Worm (Caenorhabditis elegans): Measurements from ENCODE around the gene rpn-13.

The rpn-13 gene

DNA sequence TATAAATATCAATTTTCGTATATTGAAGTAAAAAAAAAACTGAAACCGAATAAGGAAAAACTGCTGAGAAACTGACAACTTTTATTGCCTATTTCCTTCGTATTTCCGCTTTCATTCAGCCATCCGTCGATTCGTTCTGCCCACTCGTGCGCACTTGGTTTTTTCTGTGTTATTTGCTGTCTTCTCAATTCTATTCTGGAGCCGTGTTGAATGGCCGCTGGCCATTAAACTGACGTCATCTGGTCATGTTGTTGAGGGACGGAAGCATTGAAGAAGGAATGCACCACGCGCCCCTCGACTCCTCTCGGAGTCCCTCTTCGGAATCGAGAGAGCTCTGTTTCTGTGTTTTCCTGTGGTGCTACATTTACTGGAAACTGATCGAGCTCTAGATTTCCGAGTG is 6.8 kb upstream of the rpn-13 start (continued):
- no peak for TF ChIP-seq ceh-44 (GFP tag; IDR thresholded peaks at IDR 0.05)
- TF ChIP-seq fkh-10 (GFP tag; optimal IDR thresholded peaks at IDR 0.05), result peak; percentile 69
- TF ChIP-seq mep-1 (tag; optimal IDR thresholded peaks at IDR 0.05), result peak; percentile 16
- TF ChIP-seq lsy-2 (tag; optimal IDR thresholded peaks at IDR 0.05), result peak in 1 of 2 experiments; percentile 66
- peak; percentile 5 for TF ChIP-seq nhr-48 (tag; optimal IDR thresholded peaks at IDR 0.05)
- no peak for TF ChIP-seq unc-130 (GFP tag; optimal IDR thresholded peaks at IDR 0.05)
- TF ChIP-seq ctbp-1 (GFP tag; IDR thresholded peaks at IDR 0.05), result peak; percentile 73

DNA sequence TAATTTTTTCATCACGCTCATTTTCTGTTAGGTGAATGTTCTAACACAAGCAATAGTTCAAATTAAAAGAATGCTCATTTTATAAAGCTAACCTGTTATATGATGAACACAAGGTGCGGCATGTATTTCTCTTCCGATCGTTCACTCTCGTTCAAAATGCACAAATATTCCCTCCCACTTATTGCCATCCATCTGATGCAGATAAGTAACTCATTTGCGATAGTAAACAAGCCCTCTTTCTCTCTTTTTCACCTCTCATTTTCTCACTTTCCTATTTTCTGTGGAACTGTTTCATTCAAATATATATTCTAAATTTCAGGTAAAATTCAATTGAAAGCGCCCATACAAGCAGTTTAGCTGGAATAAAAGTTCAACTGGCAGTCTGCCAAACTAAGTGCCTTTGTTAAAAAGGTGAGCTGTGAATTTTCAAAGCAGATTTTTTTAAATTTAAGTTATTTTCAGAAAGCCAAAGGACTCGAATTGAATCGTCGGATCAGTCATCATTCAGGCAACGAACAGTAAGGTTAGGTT is 4.3 kb upstream of the rpn-13 start, which contains the start of the genes trmt-10C.2 and C56G2.22:
trmt-10C.2 (plus strand) TSS at position 314 of the 531 bp plus-strand sequence.
C56G2.22 (plus strand) TSS at position 481 of the 531 bp plus-strand sequence.
- no peak for TF ChIP-seq fkh-10 (GFP tag; optimal IDR thresholded peaks at IDR 0.05)
- TF ChIP-seq dpl-1 (GFP tag; optimal IDR thresholded peaks at IDR 0.05), result no peak
- peak; percentile 2 for TF ChIP-seq aha-1 (tag)
- TF ChIP-seq ceh-32 (tag; optimal IDR thresholded peaks at IDR 0.05; ENCODE audit: poor library complexity), result no peak
- no peak for TF ChIP-seq pha-4 (GFP tag; IDR thresholded peaks at IDR 0.05)
- peak; percentile 8 for TF ChIP-seq pha-4 (tag; optimal IDR thresholded peaks at IDR 0.05)
- no peak for TF ChIP-seq daf-16 (GFP tag; optimal IDR thresholded peaks at IDR 0.05)
- peak; percentile 87 for TF ChIP-seq daf-16 (tag; optimal IDR thresholded peaks at IDR 0.05)

DNA sequence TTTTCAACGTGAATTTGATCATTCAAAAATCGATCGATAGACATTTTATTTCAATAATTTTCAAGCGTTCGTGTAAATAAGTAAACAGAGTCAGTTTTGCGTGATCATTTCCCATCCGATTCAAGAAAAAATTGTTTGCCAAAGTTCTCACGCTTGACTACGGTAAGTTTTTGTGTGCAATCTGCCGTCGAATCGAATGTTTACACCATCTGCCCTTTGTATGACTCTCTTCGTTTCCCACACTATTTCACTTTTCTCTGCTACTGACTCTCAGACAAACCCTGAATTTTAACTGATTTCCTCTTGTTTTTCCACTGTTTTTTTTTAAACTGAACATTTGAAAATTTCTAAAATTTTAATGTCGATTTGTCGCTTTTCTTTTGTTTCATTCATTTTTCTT is 3.0 kb upstream of the rpn-13 start:
- peak; percentile 60 for TF ChIP-seq nhr-77 (tag; optimal IDR thresholded peaks at IDR 0.05)
- no peak for TF ChIP-seq tag-97 (GFP tag; IDR thresholded peaks at IDR 0.05)
- TF ChIP-seq daf-19 (GFP tag; conservative IDR thresholded peaks at IDR 0.05), result no peak
- TF ChIP-seq lsy-2 (tag; optimal IDR thresholded peaks at IDR 0.05), result peak; percentile 93 to 98
- peak; percentile 43 for TF ChIP-seq jun-1 (tag; optimal IDR thresholded peaks at IDR 0.05)
- TF ChIP-seq daf-12 (tag; optimal IDR thresholded peaks at IDR 0.05), result no peak
- TF ChIP-seq mdl-1 (tag; optimal IDR thresholded peaks at IDR 0.05), result peak in 1 of 2 experiments; percentile 78
- peak; percentile 99 for TF ChIP-seq aha-1 (tag)
- no peak for TF ChIP-seq D1046.2 (GFP tag; IDR thresholded peaks at IDR 0.05)
- TF ChIP-seq egl-43 (GFP tag; IDR thresholded peaks at IDR 0.05), result peak; percentile 45; the same call in 1 of the 2 replicates
- peak; percentile 87 for TF ChIP-seq mep-1 (tag; optimal IDR thresholded peaks at IDR 0.05)
- peak; percentile 58; the same call in 1 of the 2 replicates for TF ChIP-seq madf-9 (GFP tag; conservative IDR thresholded peaks at IDR 0.05)
- TF ChIP-seq mdt-29 (GFP tag; IDR thresholded peaks at IDR 0.05), result peak; percentile 58; the same call in 1 of the 2 replicates
- 0 out of 2 replicates have a peak, but pooled peaks have one; percentile 33 for TF ChIP-seq ceh-20 (GFP tag; IDR thresholded peaks at IDR 0.05)
- peak; percentile 81 for TF ChIP-seq hmg-1.1 (GFP tag; IDR thresholded peaks at IDR 0.05)
- no peak for TF ChIP-seq ztf-11 (tag; optimal IDR thresholded peaks at IDR 0.05)
- no peak for TF ChIP-seq ZK337.2 (GFP tag; IDR thresholded peaks at IDR 0.05)
- no peak for TF ChIP-seq Y105C5A.15 (GFP tag; IDR thresholded peaks at IDR 0.05)
- TF ChIP-seq F10B5.3 (tag; optimal IDR thresholded peaks at IDR 0.05), result no peak
- TF ChIP-seq pqm-1 (tag; optimal IDR thresholded peaks at IDR 0.05), result no peak
- no peak for TF ChIP-seq gei-8 (GFP tag; optimal IDR thresholded peaks at IDR 0.05)
- no peak for TF ChIP-seq cey-2 (tag; optimal IDR thresholded peaks at IDR 0.05; ENCODE audit: borderline replicate concordance, insufficient read depth)
- no peak for TF ChIP-seq ceh-82 (tag; optimal IDR thresholded peaks at IDR 0.05)
- peak; percentile 38 for TF ChIP-seq F37D6.2 (tag; optimal IDR thresholded peaks at IDR 0.05)
- no peak for TF ChIP-seq zfp-2 (tag; optimal IDR thresholded peaks at IDR 0.05)
- peak; percentile 38 for TF ChIP-seq nhr-10 (tag; optimal IDR thresholded peaks at IDR 0.05)
- no peak for TF ChIP-seq snpc-4 (tag; optimal IDR thresholded peaks at IDR 0.05)
- peak; percentile 55 for TF ChIP-seq T20F7.1 (GFP tag; optimal IDR thresholded peaks at IDR 0.05)
- peak; percentile 6 for TF ChIP-seq nhr-48 (tag; optimal IDR thresholded peaks at IDR 0.05)
- TF ChIP-seq ceh-28 (tag; optimal IDR thresholded peaks at IDR 0.05), result no peak
- no peak for TF ChIP-seq vab-7 (GFP tag; IDR thresholded peaks at IDR 0.05)
- peak; percentile 61 for TF ChIP-seq F49E8.2 (tag; optimal IDR thresholded peaks at IDR 0.05; ENCODE audit: borderline replicate concordance)
- peak; percentile 69 for TF ChIP-seq dmd-6 (GFP tag; IDR thresholded peaks at IDR 0.05)
- no peak for TF ChIP-seq zag-1 (tag; optimal IDR thresholded peaks at IDR 0.05)
- peak; percentile 71 for TF ChIP-seq hlh-30 (tag; optimal IDR thresholded peaks at IDR 0.05; ENCODE audit: insufficient read depth)
- TF ChIP-seq nhr-76 (tag; optimal IDR thresholded peaks at IDR 0.05), result no peak
- TF ChIP-seq F26F4.8 (GFP tag; conservative IDR thresholded peaks at IDR 0.05), result no peak
